Fruit fly (Drosophila melanogaster) whole organism, prepupa: Measurements from ENCODE around the gene CG11889.

Experiments used
- Blimp-1 ChIP-seq: fragments of 200-800 bp; sonication (Bioruptor generic); optimal IDR thresholded peaks from 3 replicates; lab custom pipeline; 2017; ENCODE audit warnings: missing biosample characterization, missing genetic modification characterization, mild to moderate bottlenecking, moderate library complexity, missing genetic modification reagents
- CG10669 ChIP-seq: fragments of 200-800 bp; sonication (Bioruptor generic); optimal IDR thresholded peaks from 3 replicates; lab custom pipeline; 2018; ENCODE audit warnings: missing biosample characterization, mild to moderate bottlenecking, missing genetic modification characterization, moderate library complexity
- CG6808 ChIP-seq: fragments of 200-800 bp; sonication (Bioruptor generic); optimal IDR thresholded peaks from 3 replicates; lab custom pipeline; 2017; ENCODE audit warnings: missing biosample characterization, missing genetic modification characterization, mild to moderate bottlenecking, moderate library complexity, missing genetic modification reagents
- CG8632 ChIP-seq: fragments of 200-800 bp; sonication (Bioruptor generic); optimal IDR thresholded peaks from 3 replicates; lab custom pipeline; 2016; ENCODE audit warnings: missing biosample characterization, missing genetic modification characterization
- Eip75B ChIP-seq: fragments of 200-800 bp; sonication (Bioruptor generic); optimal IDR thresholded peaks from 3 replicates; lab custom pipeline; 2016; ENCODE audit warnings: missing biosample characterization, missing genetic modification characterization
- Lpt ChIP-seq: fragments of 200-800 bp; sonication (Bioruptor generic); optimal IDR thresholded peaks from 3 replicates; lab custom pipeline; 2016; ENCODE audit warnings: missing biosample characterization, missing genetic modification characterization
- lz ChIP-seq: fragments of 200-800 bp; sonication (Bioruptor generic); optimal IDR thresholded peaks from 3 replicates; lab custom pipeline; 2016; ENCODE audit warnings: missing biosample characterization, missing genetic modification characterization

- TF ChIP-seq Eip75B (GFP tag; lab: Kevin White, UChicago) (no peak), CG8632 (GFP tag; lab: Kevin White, UChicago) (no peak), CG10669 (GFP tag; lab: Kevin White, UChicago) (no peak), Blimp-1 (GFP tag; lab: Kevin White, UChicago) (no peak), Lpt (no peak), lz (no peak), CG6808 (GFP tag; lab: Kevin White, UChicago) (no peak)
Measured at dm6 chr3R:25239880-25240279, 30.1 kb upstream of the CG11889 start, which contains the start of gene to.
